Fruit fly (Drosophila melanogaster) whole organism: ENCODE results near the gene CG8117.
A peak's percentile ranks its signal among the peaks of the same experiment; 100 is the strongest.

Experiments
- CG8478 ChIP-seq: fragments of >200 bp; optimal IDR thresholded peaks from 2 replicates; lab custom pipeline; 2018; ENCODE audit warnings: inconsistent platforms
- Dll ChIP-seq: fragments of >200 bp; optimal IDR thresholded peaks from 2 replicates; lab custom pipeline; 2017
- EcR ChIP-seq, 2 experiments: fragments of >200 bp; optimal IDR thresholded peaks; 2 replicates each; lab custom pipeline; 2017; ENCODE audit warnings: missing biosample characterization in 2 of 2, missing genetic modification characterization in 2 of 2, missing genetic modification reagents in 2 of 2
- pan ChIP-seq: fragments of >200 bp; optimal IDR thresholded peaks from 2 replicates; lab custom pipeline; 2017
- psq ChIP-seq: fragments of >200 bp; optimal IDR thresholded peaks from 2 replicates; lab custom pipeline; 2017
- usp ChIP-seq: fragments of >200 bp; optimal IDR thresholded peaks from 2 replicates; lab custom pipeline; 2017; ENCODE audit warnings: missing biosample characterization, missing genetic modification characterization, mixed read lengths

CG8117 gene

dm6 chrX:15633313-15633727, 10.7 kb upstream of the CG8117 start, which contains the start of gene sog:
sog (minus strand) TSS chrX:15633434.
- TF ChIP-seq psq (lab: Kevin White, UChicago) (no peak), pan (lab: Kevin White, UChicago) (no peak)

DNA sequence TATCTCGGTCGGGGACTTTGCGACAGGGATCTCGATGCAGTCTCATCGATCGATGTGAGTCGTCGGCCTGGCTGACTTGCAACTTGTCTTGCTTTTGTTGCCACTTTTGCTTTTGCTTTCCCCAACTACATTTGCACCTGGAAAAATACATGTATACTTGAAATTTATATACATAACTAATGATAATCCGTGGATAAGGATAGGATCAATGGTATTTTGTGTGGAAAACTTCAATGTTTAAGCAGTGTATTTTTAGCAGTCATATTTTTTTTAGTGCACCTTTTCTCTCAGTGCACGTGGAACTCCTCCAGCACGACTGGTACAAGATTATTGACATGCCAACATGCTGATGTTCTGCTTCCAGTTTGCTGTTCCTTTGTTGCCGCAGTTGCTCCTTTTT, 5.0 kb upstream of the CG8117 start:
- TF ChIP-seq psq (lab: Kevin White, UChicago) (no peak), pan (lab: Kevin White, UChicago) (no peak), usp (GFP tag; lab: Kevin White, UChicago) (no peak), EcR (GFP tag; optimal IDR thresholded peaks at IDR 0.05; lab: Kevin White, UChicago) (no peak), CG8478 (no peak), Dll (no peak)

DNA sequence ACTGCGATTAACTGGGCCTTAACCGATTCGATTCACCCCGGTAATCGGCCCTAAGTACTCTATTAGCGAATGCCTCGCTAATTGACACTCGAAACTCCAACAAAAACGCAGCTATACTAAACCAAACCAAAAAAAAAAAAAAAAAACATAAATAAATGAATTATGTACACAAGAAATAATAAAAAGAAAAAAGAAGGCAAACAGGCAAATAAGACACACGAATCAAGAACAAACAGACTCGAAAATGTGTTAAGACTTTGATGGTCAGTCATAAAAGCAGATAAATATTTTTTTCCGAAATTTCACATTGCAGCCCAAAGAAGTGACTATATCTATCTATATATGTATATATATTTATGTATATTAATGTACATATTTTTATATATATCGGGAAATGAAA, 4.1 kb upstream of the CG8117 start:
- TF ChIP-seq CG8478, result no peak

DNA sequence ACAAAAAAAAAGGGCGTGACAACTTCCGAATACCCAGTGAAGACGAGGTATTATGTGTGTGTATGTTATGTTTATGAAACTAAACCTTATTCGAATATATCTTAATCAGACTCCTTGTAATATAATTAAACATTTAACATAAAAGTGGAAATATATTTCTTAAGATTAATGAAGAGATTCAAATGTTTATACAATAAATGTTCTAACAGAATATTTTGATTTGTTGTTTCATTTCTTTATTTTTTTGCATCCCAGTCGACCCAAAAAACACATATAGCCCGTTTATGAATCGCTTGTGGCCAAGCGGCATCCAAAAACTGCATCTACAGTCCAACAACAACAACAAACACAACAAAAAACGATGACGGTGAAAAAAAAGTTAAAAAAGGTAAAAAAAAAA, 2.0 kb upstream of the CG8117 start:
- TF ChIP-seq pan (lab: Kevin White, UChicago) (peak; percentile 58), Dll (no peak), usp (GFP tag; lab: Kevin White, UChicago) (no peak)

- TF ChIP-seq usp (GFP tag; lab: Kevin White, UChicago) (no peak), Dll (no peak), psq (lab: Kevin White, UChicago) (no peak), EcR (GFP tag; optimal IDR thresholded peaks at IDR 0.05; lab: Kevin White, UChicago) (no peak), CG8478 (no peak), pan (lab: Kevin White, UChicago) (no peak)
Measured at dm6 chrX:15643210-15643609, 812 bp upstream of the CG8117 start.

DNA sequence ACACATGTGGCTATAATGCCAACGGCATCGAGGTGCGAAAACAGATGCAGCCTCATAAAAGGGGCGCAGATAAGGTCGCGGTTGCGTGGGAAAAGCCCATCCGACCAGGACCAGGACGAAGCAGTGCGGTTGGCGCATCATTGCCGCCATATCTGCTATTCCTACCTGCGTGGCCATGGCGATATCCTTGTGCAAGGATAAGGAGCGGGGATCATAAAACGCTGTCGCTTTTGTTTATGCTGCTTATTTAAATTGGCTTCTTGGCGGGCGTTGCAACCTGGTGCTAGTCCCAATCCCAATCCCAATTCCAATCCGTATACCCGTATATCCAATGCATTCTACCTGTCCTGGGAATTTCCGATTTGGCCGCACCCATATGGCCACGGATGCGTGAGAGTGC, 2.8 kb downstream of the CG8117 start:
- TF ChIP-seq EcR (GFP tag; optimal IDR thresholded peaks at IDR 0.05; lab: Kevin White, UChicago) (no peak), Dll (no peak), usp (GFP tag; lab: Kevin White, UChicago) (no peak)

DNA sequence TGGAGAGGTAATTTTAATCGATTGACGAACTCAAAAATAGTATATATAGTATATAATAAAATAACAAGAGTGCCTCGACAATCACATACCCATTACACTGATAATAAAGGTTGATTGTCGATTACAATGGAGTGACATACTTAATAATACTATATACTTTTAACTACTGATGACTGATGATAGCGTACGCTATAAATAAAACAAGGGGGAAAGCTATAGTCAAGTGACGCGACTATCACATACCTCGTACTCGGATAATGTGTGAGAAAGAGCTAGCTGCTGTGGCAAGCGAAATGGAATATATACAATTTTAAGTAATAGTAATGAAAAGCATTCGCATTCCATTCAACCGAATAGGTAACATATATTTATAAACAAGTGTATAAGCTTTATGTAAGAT, 4.2 kb downstream of the CG8117 start:
- no peak for TF ChIP-seq CG8478
- TF ChIP-seq Dll, result no peak
- no peak for TF ChIP-seq usp (GFP tag; lab: Kevin White, UChicago)
- TF ChIP-seq psq (lab: Kevin White, UChicago), result no peak
- no peak for TF ChIP-seq EcR (GFP tag; optimal IDR thresholded peaks at IDR 0.05; lab: Kevin White, UChicago)
- TF ChIP-seq pan (lab: Kevin White, UChicago), result no peak

- no peak for TF ChIP-seq Dll
Measured at dm6 chrX:15649507-15649906, 5.5 kb downstream of the CG8117 start.

DNA sequence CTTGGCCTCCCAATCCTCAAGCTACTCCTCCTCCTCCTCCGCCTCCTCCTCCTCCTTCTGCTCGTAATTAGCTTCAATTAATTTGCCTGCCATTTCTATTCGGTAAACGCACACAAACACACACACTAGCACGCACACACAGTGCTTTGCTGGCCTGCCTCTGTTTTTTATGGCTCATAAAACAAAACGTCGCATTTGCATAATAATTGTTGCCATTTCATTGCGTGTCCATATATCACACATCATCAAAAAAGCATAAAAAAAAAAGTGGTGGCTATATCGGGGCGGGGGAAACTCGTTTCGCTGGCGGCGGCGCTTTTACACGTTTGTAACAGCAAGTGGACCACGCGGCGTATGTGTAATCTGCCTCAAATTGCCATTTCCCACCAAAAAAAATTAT, 7.5 kb downstream of the CG8117 start:
- TF ChIP-seq EcR (GFP tag; optimal IDR thresholded peaks at IDR 0.05; lab: Kevin White, UChicago) (no peak), Dll (no peak), psq (lab: Kevin White, UChicago) (no peak), usp (GFP tag; lab: Kevin White, UChicago) (no peak)

dm6 chrX:15653364-15653809, 9.4 kb downstream of the CG8117 start:
- TF ChIP-seq EcR (GFP tag; optimal IDR thresholded peaks at IDR 0.05; lab: Kevin White, UChicago) (no peak), pan (lab: Kevin White, UChicago) (no peak), psq (lab: Kevin White, UChicago) (no peak), CG8478 (no peak), Dll (no peak), usp (GFP tag; lab: Kevin White, UChicago) (no peak)

- TF ChIP-seq pan (lab: Kevin White, UChicago) (no peak), Dll (no peak), EcR (GFP tag; optimal IDR thresholded peaks at IDR 0.05; lab: Kevin White, UChicago) (no peak), usp (GFP tag; lab: Kevin White, UChicago) (no peak), psq (lab: Kevin White, UChicago) (no peak), CG8478 (no peak)
Measured at dm6 chrX:15662285-15662684, 18.3 kb downstream of the CG8117 start, which contains the start of gene CG8119. CG8119 (plus strand) TSS chrX:15662585.

- TF ChIP-seq EcR (GFP tag; optimal IDR thresholded peaks at IDR 0.05; lab: Kevin White, UChicago) (no peak), CG8478 (no peak), psq (lab: Kevin White, UChicago) (no peak), Dll (no peak), pan (lab: Kevin White, UChicago) (no peak), usp (GFP tag; lab: Kevin White, UChicago) (no peak)
Measured at dm6 chrX:15671026-15671563, 27.1 kb downstream of the CG8117 start, which contains the start of gene CG15646. CG15646 (minus strand) TSS chrX:15671029.

- TF ChIP-seq usp (GFP tag; lab: Kevin White, UChicago) (no peak), Dll (no peak), psq (lab: Kevin White, UChicago) (no peak), pan (lab: Kevin White, UChicago) (no peak), CG8478 (no peak), EcR (GFP tag; optimal IDR thresholded peaks at IDR 0.05; lab: Kevin White, UChicago) (no peak)
Measured at dm6 chrX:15674337-15674736, 30.3 kb downstream of the CG8117 start.

dm6 chrX:15675294-15675693, 31.3 kb downstream of the CG8117 start, which contains the start of gene CG12708:
CG12708 (plus strand) TSS chrX:15675476.
- no peak for TF ChIP-seq usp (GFP tag; lab: Kevin White, UChicago)
- TF ChIP-seq psq (lab: Kevin White, UChicago), result no peak
- no peak for TF ChIP-seq EcR (GFP tag; optimal IDR thresholded peaks at IDR 0.05; lab: Kevin White, UChicago)
- TF ChIP-seq pan (lab: Kevin White, UChicago), result no peak
- no peak for TF ChIP-seq CG8478
- TF ChIP-seq Dll, result no peak
